Worm (Caenorhabditis elegans) whole organism, L4/young adult: ENCODE measurements around the gene dab-1.

Experiments used
- W03F9.2 ChIP-seq: fragments of 150-350 bp; optimal IDR thresholded peaks from 2 replicates; lab custom pipeline; 2014; ENCODE audit warnings: missing biosample characterization, missing genetic modification characterization
- dao-5 ChIP-seq: sonication (generic microtip); optimal IDR thresholded peaks from 2 replicates; lab custom pipeline; 2016; ENCODE audit warnings: missing genotype, missing genetic modification characterization, moderate library complexity, missing compliant biosample characterization
- him-1 ChIP-seq: sonication (generic microtip); optimal IDR thresholded peaks from 2 replicates; lab custom pipeline; 2016; ENCODE audit warnings: missing genotype, missing genetic modification reagents, missing genetic modification characterization, missing compliant biosample characterization

DNA sequence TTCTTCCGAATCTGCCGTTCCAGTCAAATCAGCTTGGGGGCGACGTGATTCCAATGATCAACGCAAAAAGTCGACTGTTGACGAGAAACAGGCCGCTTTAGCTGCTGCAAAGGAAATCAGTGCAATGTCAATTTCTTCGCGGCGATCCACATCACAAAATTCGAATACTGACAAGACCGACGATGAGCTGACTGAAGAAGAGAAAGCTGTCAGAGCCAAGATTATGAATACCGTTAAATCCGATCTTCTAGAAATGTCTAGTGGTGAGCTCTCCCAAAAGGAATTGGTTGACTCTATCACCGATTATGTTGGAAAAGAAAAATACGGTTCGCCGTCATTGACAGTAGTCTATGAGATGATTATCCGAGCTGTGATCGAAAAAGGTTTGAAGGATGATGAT is 1.9 kb upstream of the dab-1 start:
- TF ChIP-seq W03F9.2 (tag; lab: Kevin White, UChicago) (no peak), dao-5 (no peak), him-1 (tag; lab: Kevin White, UChicago) (no peak)
